Worm (Caenorhabditis elegans) whole organism, late embryonic: ENCODE data around the gene srd-42.

Source experiments
- Y22D7AL.16 ChIP-seq: sonication (generic microtip); optimal IDR thresholded peaks from 2 replicates; lab custom pipeline; 2016; ENCODE audit warnings: missing genetic modification characterization, missing compliant biosample characterization
- ceh-31 ChIP-seq: sonication (generic microtip); optimal IDR thresholded peaks from 2 replicates; lab custom pipeline; 2016; ENCODE audit warnings: missing genetic modification characterization, missing compliant biosample characterization
- elt-2 ChIP-seq: sonication (generic microtip); optimal IDR thresholded peaks from 2 replicates; lab custom pipeline; 2016; ENCODE audit warnings: missing genetic modification reagents, missing genetic modification characterization, missing compliant biosample characterization
- eyg-1 ChIP-seq: sonication (generic microtip); optimal IDR thresholded peaks from 2 replicates; lab custom pipeline; 2016; ENCODE audit warnings: missing genotype, missing genetic modification characterization, missing compliant biosample characterization
- fkh-10 ChIP-seq: fragments of 150-350 bp; optimal IDR thresholded peaks from 2 replicates; lab custom pipeline; 2014; ENCODE audit warnings: missing biosample characterization, missing genetic modification reagents, missing genetic modification characterization
- nfya-1 ChIP-seq: sonication (generic microtip); optimal IDR thresholded peaks from 2 replicates; lab custom pipeline; 2017; ENCODE audit warnings: missing genetic modification characterization, mild to moderate bottlenecking, missing compliant biosample characterization, antibody characterized with exemption, moderate library complexity
- pax-1 ChIP-seq: fragments of 150-350 bp; optimal IDR thresholded peaks from 2 replicates; lab custom pipeline; 2014; ENCODE audit warnings: missing biosample characterization, missing genetic modification characterization
- pha-4 ChIP-seq: fragments of 150-350 bp; optimal IDR thresholded peaks from 2 replicates; lab custom pipeline; 2018; ENCODE audit warnings: missing biosample characterization, missing genetic modification reagents, missing genetic modification characterization
- pros-1 ChIP-seq: fragments of 150-350 bp; optimal IDR thresholded peaks from 2 replicates; lab custom pipeline; 2014; ENCODE audit warnings: missing biosample characterization, missing genetic modification reagents, missing genetic modification characterization

DNA sequence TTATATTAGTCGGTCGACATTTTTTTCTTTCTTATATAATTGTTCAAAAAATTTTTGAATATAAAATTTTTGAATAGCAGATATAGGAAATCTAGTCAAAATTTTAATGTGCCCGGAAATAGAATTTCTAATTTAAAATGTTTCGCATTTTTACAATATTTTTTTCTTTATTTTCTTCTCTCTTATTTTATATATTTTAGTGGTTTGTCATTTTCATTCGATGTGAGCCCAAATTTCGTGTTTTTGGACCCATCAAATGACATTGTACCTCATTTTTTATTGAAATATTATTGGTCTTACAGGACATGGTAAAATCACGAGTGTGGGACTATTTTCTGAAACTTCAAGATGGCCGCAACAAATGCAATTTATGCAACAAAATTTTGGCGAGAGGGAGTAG lies 41.1 kb downstream of the srd-42 start, which contains the start of gene K09A11.1:
- TF ChIP-seq pros-1 (tag; lab: Kevin White, UChicago) = no peak
- TF ChIP-seq elt-2 (tag; lab: Kevin White, UChicago) = no peak
- TF ChIP-seq ceh-31 (tag; lab: Kevin White, UChicago) = no peak
- TF ChIP-seq pax-1 (tag; lab: Kevin White, UChicago) = no peak
- no peak for TF ChIP-seq nfya-1
- TF ChIP-seq pha-4 (tag; lab: Kevin White, UChicago) = no peak
- no peak for TF ChIP-seq Y22D7AL.16
- TF ChIP-seq fkh-10 = no peak
- TF ChIP-seq eyg-1 (tag; lab: Kevin White, UChicago) = no peak
